Fruit fly (Drosophila melanogaster) whole organism, adult: ENCODE results near the gene CG46463.
A peak's percentile ranks its signal among the peaks of the same experiment; 100 is the strongest.

Experiments used
- CG7045 ChIP-seq: fragments of 200-800 bp; sonication (Bioruptor generic); optimal IDR thresholded peaks from 2 replicates; lab custom pipeline; 2017; ENCODE audit warnings: missing biosample characterization, mild to moderate bottlenecking, missing genetic modification characterization
- CG7101 ChIP-seq: fragments of 200-800 bp; sonication (Bioruptor generic); optimal IDR thresholded peaks from 2 replicates; lab custom pipeline; 2018; ENCODE audit warnings: missing biosample characterization, mild to moderate bottlenecking, missing genetic modification characterization, moderate library complexity
- Crg-1 ChIP-seq: fragments of 200-800 bp; sonication (Bioruptor generic); optimal IDR thresholded peaks from 2 replicates; lab custom pipeline; 2016; ENCODE audit warnings: missing biosample characterization, missing genetic modification characterization
- Hr96 ChIP-seq: fragments of 200-800 bp; sonication (Bioruptor generic); optimal IDR thresholded peaks from 2 replicates; lab custom pipeline; 2016; ENCODE audit warnings: missing biosample characterization, missing genetic modification characterization
- cic ChIP-seq: fragments of 200-800 bp; sonication (Bioruptor generic); optimal IDR thresholded peaks from 2 replicates; lab custom pipeline; 2017; ENCODE audit warnings: missing biosample characterization, mild to moderate bottlenecking, missing genetic modification characterization, moderate library complexity
- kay ChIP-seq: fragments of 200-800 bp; sonication (Bioruptor generic); peaks from one replicate; lab custom pipeline; 2016; ENCODE audit warnings: missing biosample characterization, missing genetic modification characterization, borderline replicate concordance
- pad ChIP-seq: fragments of 200-800 bp; sonication (Bioruptor generic); optimal IDR thresholded peaks from 3 replicates; lab custom pipeline; 2017; ENCODE audit warnings: missing biosample characterization, missing genetic modification characterization, mild to moderate bottlenecking, moderate library complexity, missing genetic modification reagents
- tj ChIP-seq: fragments of 200-800 bp; sonication (Bioruptor generic); optimal IDR thresholded peaks from 3 replicates; lab custom pipeline; 2017; ENCODE audit warnings: missing biosample characterization, mild to moderate bottlenecking, missing genetic modification characterization, moderate library complexity

dm6 chr3L:3451774-3452173, 9.3 kb upstream of the CG46463 start:
- TF ChIP-seq CG7045 (GFP tag; lab: Kevin White, UChicago) (no peak), pad (GFP tag; lab: Kevin White, UChicago) (no peak), CG7101 (no peak), tj (GFP tag; lab: Kevin White, UChicago) (peak; percentile 7), Hr96 (GFP tag; lab: Kevin White, UChicago) (no peak), Crg-1 (GFP tag; lab: Kevin White, UChicago) (no peak), kay (GFP tag; lab: Kevin White, UChicago) (no peak), cic (GFP tag; lab: Kevin White, UChicago) (no peak)
